Worm (Caenorhabditis elegans) whole organism, mixed stage, embryonic: ENCODE results near the gene srg-21.

Experiments used
- blmp-1 ChIP-seq: fragments of 150-350 bp; optimal IDR thresholded peaks from 2 replicates; lab custom pipeline; 2014; ENCODE audit warnings: missing biosample characterization, missing genetic modification characterization
- ces-1 ChIP-seq: fragments of 150-350 bp; optimal IDR thresholded peaks from 2 replicates; lab custom pipeline; 2014; ENCODE audit warnings: missing biosample characterization, missing genetic modification reagents, missing genetic modification characterization
- hlh-1 ChIP-seq: fragments of 150-350 bp; optimal IDR thresholded peaks from 2 replicates; lab custom pipeline; 2014; ENCODE audit warnings: missing biosample characterization, missing genetic modification reagents, missing genetic modification characterization
- lsy-2 ChIP-seq: fragments of 150-350 bp; optimal IDR thresholded peaks from 2 replicates; lab custom pipeline; 2014; ENCODE audit warnings: missing biosample characterization, missing genetic modification characterization
- mls-2 ChIP-seq: sonication (generic microtip); optimal IDR thresholded peaks from 2 replicates; lab custom pipeline; 2016; ENCODE audit warnings: mild to moderate bottlenecking, missing genetic modification characterization, moderate library complexity, missing compliant biosample characterization
- nhr-237 ChIP-seq: fragments of 150-350 bp; optimal IDR thresholded peaks from 2 replicates; lab custom pipeline; 2014; ENCODE audit warnings: missing biosample characterization, missing genetic modification characterization
- sptf-1 ChIP-seq: sonication (generic microtip); optimal IDR thresholded peaks from 2 replicates; lab custom pipeline; 2017; ENCODE audit warnings: mild to moderate bottlenecking, missing genetic modification characterization, moderate library complexity, missing compliant biosample characterization
- unc-39 ChIP-seq: fragments of 150-350 bp; optimal IDR thresholded peaks from 2 replicates; lab custom pipeline; 2014; ENCODE audit warnings: missing biosample characterization, missing genetic modification characterization

ce11 chrII:3065086-3065485, 26.1 kb downstream of the srg-21 start:
- TF ChIP-seq nhr-237 (tag; lab: Kevin White, UChicago): no peak
- TF ChIP-seq sptf-1 (tag; lab: Kevin White, UChicago): no peak
- no peak for TF ChIP-seq ces-1 (GFP tag; lab: Kevin White, UChicago)
- TF ChIP-seq blmp-1 (tag; lab: Kevin White, UChicago): no peak
- TF ChIP-seq hlh-1 (tag; lab: Kevin White, UChicago): no peak
- TF ChIP-seq unc-39 (tag; lab: Kevin White, UChicago): no peak
- TF ChIP-seq lsy-2: no peak
- TF ChIP-seq mls-2: no peak
